Worm (Caenorhabditis elegans): ENCODE results near the gene str-232.

str-232 gene

ce11 chrV:16040140-16040827 is 24.7 kb upstream of the str-232 start, which contains the start of the genes his-4 and his-3:
Gene his-4, minus strand, starts transcription at chrV:16040515.
Gene his-3, plus strand, starts transcription at chrV:16040808.
- TF ChIP-seq elt-1 (tag; optimal IDR thresholded peaks at IDR 0.05) (peak; percentile 11), pha-4 (tag; optimal IDR thresholded peaks at IDR 0.05) (peak; percentile 68), nhr-25 (tag; optimal IDR thresholded peaks at IDR 0.05) (peak; percentile 93), snpc-4 (tag; optimal IDR thresholded peaks at IDR 0.05) (peak; percentile 28), nhr-23 (tag; optimal IDR thresholded peaks at IDR 0.05) (peak; percentile 30), elt-2 (tag; optimal IDR thresholded peaks at IDR 0.05) (peak; percentile 60), pqm-1 (tag; optimal IDR thresholded peaks at IDR 0.05) (peak; percentile 41)

- TF ChIP-seq zag-1 (tag; optimal IDR thresholded peaks at IDR 0.05) (no peak), mdl-1 (tag; optimal IDR thresholded peaks at IDR 0.05) (no peak), lin-39 (tag; optimal IDR thresholded peaks at IDR 0.05) (no peak), elt-3 (tag; optimal IDR thresholded peaks at IDR 0.05) (no peak), nfya-1 (tag; optimal IDR thresholded peaks at IDR 0.05; ENCODE audit: insufficient read depth) (no peak)
Observed at ce11 chrV:16036166-16036565, 20.6 kb upstream of the str-232 start, which contains the start of gene T10C6.10. Gene T10C6.10, plus strand, starts transcription at chrV:16036413.

- TF ChIP-seq ceh-16 (tag; optimal IDR thresholded peaks at IDR 0.05) (no peak), ama-1 (optimal IDR thresholded peaks at IDR 0.05) (no peak), nfya-1 (tag; optimal IDR thresholded peaks at IDR 0.05; ENCODE audit: insufficient read depth) (no peak), lsy-12 (tag; optimal IDR thresholded peaks at IDR 0.05) (no peak), elt-3 (tag; optimal IDR thresholded peaks at IDR 0.05) (no peak), elt-2 (tag; optimal IDR thresholded peaks at IDR 0.05) (no peak), mml-1 (tag; optimal IDR thresholded peaks at IDR 0.05) (no peak), nhr-43 (tag; optimal IDR thresholded peaks at IDR 0.05; ENCODE audit: poor library complexity, severe bottlenecking) (no peak), lin-39 (tag; optimal IDR thresholded peaks at IDR 0.05) (no peak), mdl-1 (tag; optimal IDR thresholded peaks at IDR 0.05) (no peak), sea-2 (GFP tag; optimal IDR thresholded peaks at IDR 0.05) (no peak), R02D3.7 (tag; optimal IDR thresholded peaks at IDR 0.05) (no peak), ztf-11 (tag; optimal IDR thresholded peaks at IDR 0.05) (no peak), nhr-25 (tag; optimal IDR thresholded peaks at IDR 0.05) (no peak), eor-1 (tag; optimal IDR thresholded peaks at IDR 0.05) (no peak), nhr-77 (tag; optimal IDR thresholded peaks at IDR 0.05) (no peak), pha-4 (tag; optimal IDR thresholded peaks at IDR 0.05) (no peak), unc-62 (GFP tag; optimal IDR thresholded peaks at IDR 0.05) (no peak)
Observed at ce11 chrV:16033491-16033890, 17.9 kb upstream of the str-232 start.

ce11 chrV:16032761-16033160 is 17.2 kb upstream of the str-232 start, which contains the start of gene T10C6.16:
Gene T10C6.16, minus strand, starts transcription at chrV:16033005.
- TF ChIP-seq elt-2 (tag; optimal IDR thresholded peaks at IDR 0.05) = no peak
- TF ChIP-seq fos-1 (tag; optimal IDR thresholded peaks at IDR 0.05) = no peak
- no peak for TF ChIP-seq mdl-1 (tag; optimal IDR thresholded peaks at IDR 0.05)
- no peak for TF ChIP-seq egl-5 (tag; optimal IDR thresholded peaks at IDR 0.05)
- no peak for TF ChIP-seq mml-1 (tag; optimal IDR thresholded peaks at IDR 0.05)
- no peak for TF ChIP-seq fkh-10 (GFP tag; optimal IDR thresholded peaks at IDR 0.05)
- no peak for TF ChIP-seq nfya-1 (tag; optimal IDR thresholded peaks at IDR 0.05; ENCODE audit: insufficient read depth)
- no peak for TF ChIP-seq pha-4 (tag; optimal IDR thresholded peaks at IDR 0.05)
- TF ChIP-seq nhr-28 (tag; optimal IDR thresholded peaks at IDR 0.05) = no peak
- no peak for TF ChIP-seq snpc-4 (tag; optimal IDR thresholded peaks at IDR 0.05)

- TF ChIP-seq tbx-2 (tag; optimal IDR thresholded peaks at IDR 0.05) (no peak), snpc-4 (tag; optimal IDR thresholded peaks at IDR 0.05) (no peak), nhr-11 (tag; optimal IDR thresholded peaks at IDR 0.05) (no peak), ceh-82 (tag; optimal IDR thresholded peaks at IDR 0.05) (no peak), unc-62 (GFP tag; optimal IDR thresholded peaks at IDR 0.05) (no peak), jun-1 (tag; optimal IDR thresholded peaks at IDR 0.05) (no peak), nhr-23 (tag; optimal IDR thresholded peaks at IDR 0.05) (no peak), ztf-4 (tag; optimal IDR thresholded peaks at IDR 0.05) (no peak)
Observed at ce11 chrV:16031571-16031970, 16.0 kb upstream of the str-232 start, which contains the start of gene T10C6.7. Gene T10C6.7, minus strand, starts transcription at chrV:16031713.

All from whole organism, L3 larva.